Fruit fly (Drosophila melanogaster) whole organism, embryonic: Measurements from ENCODE around the gene Osbp.

Experiments used
- CG12236 ChIP-seq: fragments of 200-800 bp; sonication (Bioruptor generic); optimal IDR thresholded peaks from 2 replicates; lab custom pipeline; 2016; ENCODE audit warnings: missing biosample characterization, missing genetic modification characterization
- CG15696 ChIP-seq: fragments of 200-800 bp; sonication (Bioruptor generic); optimal IDR thresholded peaks from 2 replicates; lab custom pipeline; 2019; ENCODE audit warnings: missing biosample characterization, mild to moderate bottlenecking, missing genetic modification characterization, moderate library complexity
- CG6654 ChIP-seq: fragments of 200-800 bp; sonication (Bioruptor generic); optimal IDR thresholded peaks from 2 replicates; lab custom pipeline; 2017; ENCODE audit warnings: missing biosample characterization, mild to moderate bottlenecking, missing genetic modification characterization
- Eip74EF ChIP-seq, 2 experiments: fragments of 200-800 bp in 1 of 2; fragments of >200 bp in 1 of 2; sonication (Bioruptor generic) in 1 of 2; optimal IDR thresholded peaks; 2 replicates each; lab custom pipeline; 2017 to 2019; ENCODE audit warnings: missing biosample characterization in 2 of 2, missing genetic modification characterization in 2 of 2, mild to moderate bottlenecking in 1 of 2, moderate library complexity in 1 of 2
- Optix ChIP-seq: fragments of 200-800 bp; sonication (Bioruptor generic); IDR thresholded peaks from 3 replicates; pipeline ENCODE4 v1.3.6; 2022; ENCODE audit warnings: missing biosample characterization, missing genetic modification characterization
- kay ChIP-seq: fragments of 200-800 bp; sonication (Bioruptor generic); optimal IDR thresholded peaks from 2 replicates; lab custom pipeline; 2016; ENCODE audit warnings: missing biosample characterization, missing genetic modification characterization
- tna ChIP-seq: fragments of 200-800 bp; sonication (Bioruptor generic); IDR thresholded peaks from 2 replicates; pipeline ENCODE4 v1.3.6; 2022; ENCODE audit warnings: missing biosample characterization, missing genetic modification characterization; ENCODE audit not compliant: partially characterized antibody

dm6 chr3R:24944920-24945853, 7.2 kb upstream of the Osbp start, which contains the start of the genes ssh and Nmnat:
- TF ChIP-seq CG12236 (GFP tag; lab: Kevin White, UChicago) = no peak
- TF ChIP-seq kay (GFP tag; lab: Kevin White, UChicago) = no peak
- TF ChIP-seq CG6654 (GFP tag; lab: Kevin White, UChicago) = no peak
- no peak for TF ChIP-seq Eip74EF (GFP tag; optimal IDR thresholded peaks at IDR 0.05; lab: Kevin White, UChicago)
- peak; percentile 11 for TF ChIP-seq CG15696 (tag; lab: Kevin White, UChicago)
- TF ChIP-seq Optix = no peak
- TF ChIP-seq tna = peak; percentile 65; the same call in 1 of the 2 replicates
